Worm (Caenorhabditis elegans) whole organism, midembryonic: ENCODE data around the gene math-31.

ENCODE experiments used
- T22C8.4 ChIP-seq: fragments of 200-800 bp; sonication (Bioruptor generic); IDR thresholded peaks from 2 replicates; pipeline ENCODE4 v1.3.6; 2022; ENCODE audit warnings: missing genetic modification characterization, missing compliant biosample characterization
- cog-1 ChIP-seq: sonication (generic microtip); optimal IDR thresholded peaks from 2 replicates; lab custom pipeline; 2016; ENCODE audit warnings: missing genetic modification characterization, missing compliant biosample characterization
- flt-1 ChIP-seq: fragments of 200-800 bp; sonication (Bioruptor generic); IDR thresholded peaks from 2 replicates; pipeline ENCODE4 v1.3.6; 2022; ENCODE audit warnings: missing genetic modification characterization, missing compliant biosample characterization
- klf-2 ChIP-seq: fragments of 200-800 bp; sonication (Bioruptor generic); conservative IDR thresholded peaks from 2 replicates; pipeline ENCODE4 v1.3.6; 2022; ENCODE audit warnings: missing genetic modification reagents, missing genetic modification characterization, missing compliant biosample characterization
- ref-1 ChIP-seq: fragments of 200-800 bp; sonication (Bioruptor generic); conservative IDR thresholded peaks from 2 replicates; pipeline ENCODE4 v1.3.6; 2022; ENCODE audit warnings: missing genetic modification reagents, missing genetic modification characterization, missing compliant biosample characterization
- tab-1 ChIP-seq: fragments of 200-800 bp; sonication (Bioruptor generic); IDR thresholded peaks from 2 replicates; pipeline ENCODE4 v1.3.6; 2022; ENCODE audit warnings: missing genetic modification characterization, missing compliant biosample characterization
- ztf-29 ChIP-seq: fragments of 200-800 bp; sonication (Bioruptor generic); IDR thresholded peaks from 2 replicates; pipeline ENCODE4 v1.3.6; 2022; ENCODE audit warnings: missing genetic modification reagents, missing genetic modification characterization, missing compliant biosample characterization

DNA sequence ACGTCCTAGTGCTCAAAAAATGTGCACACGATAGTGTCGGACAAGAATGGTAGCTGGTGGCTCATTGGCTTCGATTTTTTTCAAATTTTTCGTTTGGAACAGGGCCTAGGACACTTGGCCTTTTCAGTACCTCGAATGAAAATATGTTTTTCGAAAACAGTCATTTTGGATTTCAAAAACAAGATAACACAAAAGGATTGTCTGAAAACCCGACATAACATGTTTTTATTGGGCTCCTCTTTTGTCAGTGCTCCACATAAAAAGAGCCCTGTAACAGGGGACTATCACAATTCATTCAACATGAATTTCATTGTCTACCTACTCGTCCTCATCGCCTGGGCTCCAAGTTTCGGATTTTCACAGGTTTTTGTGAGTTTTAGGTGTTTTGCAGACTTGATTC, 48.4 kb downstream of the math-31 start, which contains the start of gene C16C4.17:
- TF ChIP-seq flt-1 (GFP tag; lab: Robert Waterston, UW) (no peak), klf-2 (GFP tag; lab: Robert Waterston, UW) (no peak), tab-1 (GFP tag; lab: Robert Waterston, UW) (no peak), cog-1 (tag; lab: Kevin White, UChicago) (no peak), T22C8.4 (GFP tag; lab: Robert Waterston, UW) (no peak), ref-1 (GFP tag; lab: Robert Waterston, UW) (no peak), ztf-29 (GFP tag; lab: Robert Waterston, UW) (no peak)
